Worm (Caenorhabditis elegans) whole organism, L1 larva: ENCODE measurements around the gene ooc-5.

Experiments
- C16A3.4 ChIP-seq: fragments of 150-350 bp; optimal IDR thresholded peaks from 2 replicates; lab custom pipeline; 2014; ENCODE audit warnings: missing biosample characterization, missing genetic modification characterization
- C34B4.2 ChIP-seq: sonication (generic microtip); optimal IDR thresholded peaks from 2 replicates; lab custom pipeline; 2017; ENCODE audit warnings: mild to moderate bottlenecking, missing genetic modification characterization, missing compliant biosample characterization
- F16B12.6 ChIP-seq: fragments of 150-350 bp; optimal IDR thresholded peaks from 2 replicates; lab custom pipeline; 2014; ENCODE audit warnings: missing biosample characterization, missing genetic modification characterization
- Y116A8C.19 ChIP-seq: sonication (generic microtip); optimal IDR thresholded peaks from 2 replicates; lab custom pipeline; 2016; ENCODE audit warnings: missing compliant biosample characterization, missing genetic modification characterization, borderline replicate concordance
- aha-1 ChIP-seq: fragments of 150-350 bp; optimal IDR thresholded peaks from 2 replicates; lab custom pipeline; 2014; ENCODE audit warnings: missing biosample characterization, missing genetic modification characterization
- alr-1 ChIP-seq: fragments of 200-800 bp; sonication (Bioruptor generic); optimal IDR thresholded peaks from 2 replicates; lab custom pipeline; 2018; ENCODE audit warnings: borderline replicate concordance, mild to moderate bottlenecking, missing genetic modification characterization, missing compliant biosample characterization
- blmp-1 ChIP-seq: fragments of 150-350 bp; optimal IDR thresholded peaks from 2 replicates; lab custom pipeline; 2014; ENCODE audit warnings: missing biosample characterization, missing genetic modification characterization
- ceh-63 ChIP-seq: fragments of 200-800 bp; sonication (Bioruptor generic); optimal IDR thresholded peaks from 2 replicates; lab custom pipeline; 2018; ENCODE audit warnings: mild to moderate bottlenecking, missing genetic modification characterization, missing compliant biosample characterization
- ceh-82 ChIP-seq, 3 experiments: fragments of 150-350 bp in 1 of 3; sonication (generic microtip) in 2 of 3; optimal IDR thresholded peaks; 2 replicates each; lab custom pipeline; 2014 to 2017; ENCODE audit warnings: missing biosample characterization in 3 of 3, missing genetic modification characterization in 3 of 3
- ceh-88 ChIP-seq: fragments of 200-800 bp; sonication (Bioruptor generic); IDR thresholded peaks from 2 replicates; pipeline ENCODE4 v1.3.6; 2022; ENCODE audit warnings: missing genetic modification characterization, missing compliant biosample characterization
- ceh-90 ChIP-seq: sonication (generic microtip); optimal IDR thresholded peaks from 2 replicates; lab custom pipeline; 2016; ENCODE audit warnings: missing genetic modification characterization, missing compliant biosample characterization
- ces-1 ChIP-seq: fragments of 150-350 bp; optimal IDR thresholded peaks from 2 replicates; lab custom pipeline; 2014; ENCODE audit warnings: missing biosample characterization, missing genetic modification reagents, missing genetic modification characterization
- dsc-1 ChIP-seq: sonication (generic microtip); optimal IDR thresholded peaks from 2 replicates; lab custom pipeline; 2016; ENCODE audit warnings: mild to moderate bottlenecking, missing genetic modification characterization, missing compliant biosample characterization
- efl-1 ChIP-seq, 4 experiments: fragments of 150-350 bp; optimal IDR thresholded peaks in 3 of 4; peaks in 1 of 4; 1 replicate in 1 of 4; 2 replicates in 3 of 4; lab custom pipeline; 2014; ENCODE audit warnings: missing biosample characterization in 2 of 4, missing genetic modification characterization in 2 of 4, missing genetic modification reagents in 2 of 4
- egl-13 ChIP-seq: sonication (generic microtip); optimal IDR thresholded peaks from 2 replicates; lab custom pipeline; 2016; ENCODE audit warnings: missing genotype, missing genetic modification reagents, missing genetic modification characterization, missing compliant biosample characterization
- egl-27 ChIP-seq, 2 experiments: fragments of 150-350 bp in 1 of 2; sonication (generic microtip); optimal IDR thresholded peaks; 3 replicates each; lab custom pipeline; 2017 to 2018; ENCODE audit warnings: missing biosample characterization in 2 of 2, missing genetic modification characterization in 2 of 2, missing genetic modification reagents in 2 of 2
- elt-2 ChIP-seq: sonication (generic microtip); optimal IDR thresholded peaks from 2 replicates; lab custom pipeline; 2016; ENCODE audit warnings: missing genetic modification characterization, mild to moderate bottlenecking, inconsistent platforms, missing compliant biosample characterization, missing genetic modification reagents
- elt-3 ChIP-seq, 6 experiments: fragments of 150-350 bp in 1 of 6; sonication (generic microtip); optimal IDR thresholded peaks; 2 replicates each; lab custom pipeline; 2017 to 2018; ENCODE audit warnings: missing biosample characterization in 6 of 6, missing genetic modification characterization in 6 of 6, inconsistent platforms in 1 of 6
- fkh-10 ChIP-seq: sonication (generic microtip); optimal IDR thresholded peaks from 2 replicates; lab custom pipeline; 2017; ENCODE audit warnings: missing biosample characterization, missing genetic modification reagents, missing genetic modification characterization
- fkh-4 ChIP-seq: sonication (generic microtip); optimal IDR thresholded peaks from 2 replicates; lab custom pipeline; 2016; ENCODE audit warnings: missing compliant biosample characterization, missing genetic modification characterization, borderline replicate concordance
- fkh-8 ChIP-seq: sonication (generic microtip); optimal IDR thresholded peaks from 2 replicates; lab custom pipeline; 2016; ENCODE audit warnings: mild to moderate bottlenecking, missing genetic modification characterization, missing compliant biosample characterization
- fos-1 ChIP-seq: fragments of 150-350 bp; optimal IDR thresholded peaks from 2 replicates; lab custom pipeline; 2014; ENCODE audit warnings: missing biosample characterization, missing genetic modification characterization
- hlh-17 ChIP-seq: fragments of 200-800 bp; sonication (Bioruptor generic); optimal IDR thresholded peaks from 2 replicates; lab custom pipeline; 2018; ENCODE audit warnings: missing genetic modification characterization, mild to moderate bottlenecking, missing compliant biosample characterization, moderate library complexity, borderline replicate concordance
- hpl-2 ChIP-seq: fragments of 150-350 bp; optimal IDR thresholded peaks from 2 replicates; lab custom pipeline; 2014; ENCODE audit warnings: missing biosample characterization, missing genetic modification reagents, missing genetic modification characterization
- isw-1 ChIP-seq: fragments of 200-800 bp; sonication (Bioruptor generic); IDR thresholded peaks from 2 replicates; pipeline ENCODE4 v1.3.6; 2022; ENCODE audit warnings: missing genetic modification characterization, missing compliant biosample characterization
- jun-1 ChIP-seq: fragments of 150-350 bp; optimal IDR thresholded peaks from 2 replicates; lab custom pipeline; 2014; ENCODE audit warnings: missing biosample characterization, missing genetic modification reagents, missing genetic modification characterization
- lin-15B ChIP-seq: fragments of 150-350 bp; sonication (generic microtip); optimal IDR thresholded peaks from 3 replicates; lab custom pipeline; 2014; ENCODE audit warnings: missing biosample characterization, missing genetic modification characterization
- lin-35 ChIP-seq, 2 experiments: fragments of 150-350 bp; optimal IDR thresholded peaks; 2 replicates each; lab custom pipeline; 2014; ENCODE audit warnings: missing biosample characterization in 2 of 2, missing genetic modification characterization in 2 of 2, missing genetic modification reagents in 2 of 2
- lin-39 ChIP-seq: fragments of 150-350 bp; optimal IDR thresholded peaks from 2 replicates; lab custom pipeline; 2014; ENCODE audit warnings: missing biosample characterization, missing genetic modification reagents, missing genetic modification characterization
- lsy-2 ChIP-seq, 2 experiments: fragments of 150-350 bp; optimal IDR thresholded peaks; 2 replicates each; lab custom pipeline; 2014; ENCODE audit warnings: missing biosample characterization in 2 of 2, missing genetic modification characterization in 2 of 2
- mdl-1 ChIP-seq, 2 experiments: fragments of 150-350 bp; optimal IDR thresholded peaks; 2 replicates each; lab custom pipeline; 2014 to 2017; ENCODE audit warnings: missing biosample characterization in 2 of 2, missing genetic modification characterization in 2 of 2, inconsistent platforms in 1 of 2
- mep-1 ChIP-seq: fragments of 150-350 bp; optimal IDR thresholded peaks from 2 replicates; lab custom pipeline; 2014; ENCODE audit warnings: missing biosample characterization, missing genetic modification characterization
- nhr-11 ChIP-seq: fragments of 150-350 bp; optimal IDR thresholded peaks from 2 replicates; lab custom pipeline; 2014; ENCODE audit warnings: missing biosample characterization, missing genetic modification characterization
- nhr-20 ChIP-seq: sonication (generic microtip); optimal IDR thresholded peaks from 2 replicates; lab custom pipeline; 2016; ENCODE audit warnings: mild to moderate bottlenecking, missing genetic modification characterization, missing compliant biosample characterization
- nhr-28 ChIP-seq: fragments of 150-350 bp; optimal IDR thresholded peaks from 2 replicates; lab custom pipeline; 2014; ENCODE audit warnings: missing biosample characterization, missing genetic modification characterization
- nhr-47 ChIP-seq: sonication (generic microtip); optimal IDR thresholded peaks from 2 replicates; lab custom pipeline; 2016; ENCODE audit warnings: mild to moderate bottlenecking, missing genetic modification characterization, moderate library complexity, missing compliant biosample characterization
- pqm-1 ChIP-seq: sonication (generic microtip); optimal IDR thresholded peaks from 3 replicates; lab custom pipeline; 2017; ENCODE audit warnings: missing biosample characterization, missing genetic modification characterization
- sox-4 ChIP-seq: sonication (generic microtip); optimal IDR thresholded peaks from 2 replicates; lab custom pipeline; 2016; ENCODE audit warnings: missing genetic modification characterization, missing compliant biosample characterization
- sup-37 ChIP-seq: fragments of 200-800 bp; sonication (Bioruptor generic); optimal IDR thresholded peaks from 2 replicates; lab custom pipeline; 2018; ENCODE audit warnings: mild to moderate bottlenecking, missing genetic modification characterization, missing compliant biosample characterization
- swsn-7 ChIP-seq: sonication (generic microtip); optimal IDR thresholded peaks from 2 replicates; lab custom pipeline; 2016; ENCODE audit warnings: missing genetic modification characterization, missing compliant biosample characterization
- tbx-2 ChIP-seq: sonication (generic microtip); optimal IDR thresholded peaks from 2 replicates; lab custom pipeline; 2016; ENCODE audit warnings: missing genetic modification characterization, missing compliant biosample characterization
- tlp-1 ChIP-seq: fragments of 150-350 bp; optimal IDR thresholded peaks from 2 replicates; lab custom pipeline; 2014; ENCODE audit warnings: missing biosample characterization, missing genetic modification characterization
- unc-130 ChIP-seq: fragments of 150-350 bp; optimal IDR thresholded peaks from 2 replicates; lab custom pipeline; 2017; ENCODE audit warnings: missing biosample characterization, missing genetic modification characterization, inconsistent platforms
- unc-62 ChIP-seq: fragments of 150-350 bp; optimal IDR thresholded peaks from 2 replicates; lab custom pipeline; 2014; ENCODE audit warnings: missing biosample characterization, missing genetic modification reagents, missing genetic modification characterization
- unc-98 ChIP-seq: fragments of 200-800 bp; sonication (Bioruptor generic); IDR thresholded peaks from 2 replicates; pipeline ENCODE4 v1.3.6; 2022; ENCODE audit warnings: missing genetic modification characterization, missing compliant biosample characterization
- vab-15 ChIP-seq: sonication (generic microtip); optimal IDR thresholded peaks from 2 replicates; lab custom pipeline; 2017; ENCODE audit warnings: missing genotype, mild to moderate bottlenecking, missing genetic modification characterization, missing compliant biosample characterization
- xbp-1 ChIP-seq: sonication (generic microtip); optimal IDR thresholded peaks from 2 replicates; lab custom pipeline; 2016; ENCODE audit warnings: missing genetic modification characterization, missing compliant biosample characterization
- zag-1 ChIP-seq: fragments of 150-350 bp; optimal IDR thresholded peaks from 2 replicates; lab custom pipeline; 2014; ENCODE audit warnings: missing biosample characterization, missing genetic modification characterization
- zip-4 ChIP-seq: fragments of 200-800 bp; sonication (Bioruptor generic); optimal IDR thresholded peaks from 2 replicates; lab custom pipeline; 2018; ENCODE audit warnings: mild to moderate bottlenecking, missing genetic modification characterization, moderate library complexity, missing compliant biosample characterization
- ztf-4 ChIP-seq: fragments of 150-350 bp; optimal IDR thresholded peaks from 2 replicates; lab custom pipeline; 2014; ENCODE audit warnings: missing biosample characterization, missing genetic modification characterization

The ooc-5 gene

ce11 chrII:8969251-8970183 lies 23.4 kb upstream of the ooc-5 start, which contains the start of the genes szy-20 and C18E9.5 (continued):
- TF ChIP-seq fkh-4 (tag; lab: Kevin White, UChicago) (peak; percentile 60), nhr-11 (tag; lab: Kevin White, UChicago) (peak; percentile 61), C34B4.2 (tag; lab: Kevin White, UChicago) (no peak), aha-1 (tag; lab: Kevin White, UChicago) (no peak), lin-39 (tag; lab: Kevin White, UChicago) (peak; percentile 90), ceh-82 (tag; optimal IDR thresholded peaks at IDR 0.05; lab: Kevin White, UChicago) (peak; percentile 76 to 92 (median 80)), lin-35 (GFP tag; optimal IDR thresholded peaks at IDR 0.05; lab: Kevin White, UChicago) (peak; percentile 98), swsn-7 (peak; percentile 90), jun-1 (peak; percentile 84), blmp-1 (tag; lab: Kevin White, UChicago) (peak; percentile 23), ztf-4 (tag; lab: Kevin White, UChicago) (peak; percentile 14), dsc-1 (tag; lab: Kevin White, UChicago) (peak; percentile 92), alr-1 (tag; lab: Kevin White, UChicago) (no peak), ceh-90 (peak; percentile 38), tlp-1 (tag; lab: Kevin White, UChicago) (no peak), egl-27 (tag; optimal IDR thresholded peaks at IDR 0.05; lab: Kevin White, UChicago) (no peak), ces-1 (GFP tag; lab: Kevin White, UChicago) (no peak), elt-3 (tag; optimal IDR thresholded peaks at IDR 0.05; lab: Kevin White, UChicago) (peak in 2 of 6 experiments; percentile 2 to 46), pqm-1 (tag; lab: Kevin White, UChicago) (no peak), nhr-20 (tag; lab: Kevin White, UChicago) (peak; percentile 87), sup-37 (GFP tag; lab: Kevin White, UChicago) (peak; percentile 62), lin-15B (peak; percentile 72), mep-1 (peak; percentile 90), unc-98 (GFP tag; lab: Robert Waterston, UW) (no peak), C16A3.4 (tag; lab: Kevin White, UChicago) (peak; percentile 73), isw-1 (peak; percentile 87), lsy-2 (tag; optimal IDR thresholded peaks at IDR 0.05; lab: Kevin White, UChicago) (peak; percentile 91), Y116A8C.19 (tag; lab: Kevin White, UChicago) (no peak), mdl-1 (tag; optimal IDR thresholded peaks at IDR 0.05; lab: Kevin White, UChicago) (peak in 1 of 2 experiments; percentile 65), zip-4 (GFP tag; lab: Kevin White, UChicago) (peak; percentile 54), ceh-88 (GFP tag; lab: Robert Waterston, UW) (peak; percentile 77), nhr-28 (no peak), vab-15 (no peak), elt-2 (peak; percentile 58), sox-4 (tag; lab: Kevin White, UChicago) (peak; percentile 22), egl-13 (tag; lab: Kevin White, UChicago) (peak; percentile 71), xbp-1 (tag; lab: Kevin White, UChicago) (peak; percentile 84), fkh-10 (GFP tag; lab: Kevin White, UChicago) (peak; percentile 46), unc-62 (GFP tag; lab: Kevin White, UChicago) (no peak), hpl-2 (GFP tag; lab: Kevin White, UChicago) (peak; percentile 20), ceh-63 (GFP tag; lab: Kevin White, UChicago) (no peak), hlh-17 (GFP tag; lab: Kevin White, UChicago) (no peak), efl-1 (optimal IDR thresholded peaks at IDR 0.05; lab: Kevin White, UChicago) (peak; percentile 98 to 99), efl-1 (GFP tag; optimal IDR thresholded peaks at IDR 0.05 in 1 of 2; lab: Kevin White, UChicago) (peak; percentile 97 to 100), F16B12.6 (tag; lab: Kevin White, UChicago) (peak; percentile 70), zag-1 (tag; lab: Kevin White, UChicago) (peak; percentile 21), fkh-8 (tag; lab: Kevin White, UChicago) (peak; percentile 80), fos-1 (tag; lab: Kevin White, UChicago) (peak; percentile 74), nhr-47 (tag; lab: Kevin White, UChicago) (peak; percentile 93), unc-130 (tag; lab: Kevin White, UChicago) (peak; percentile 17), tbx-2 (tag; lab: Kevin White, UChicago) (peak; percentile 89)
